Fruit fly (Drosophila melanogaster): Measurements from ENCODE around the gene ko.

Gene ko

dm6 chr3L:21131427-21131826 is 468 bp upstream of the ko start, which contains the start of gene ICA69:
ICA69 (plus strand) TSS chr3L:21131446.
- no peak for TF ChIP-seq CG15710 (tag; optimal IDR thresholded peaks at IDR 0.05)

DNA sequence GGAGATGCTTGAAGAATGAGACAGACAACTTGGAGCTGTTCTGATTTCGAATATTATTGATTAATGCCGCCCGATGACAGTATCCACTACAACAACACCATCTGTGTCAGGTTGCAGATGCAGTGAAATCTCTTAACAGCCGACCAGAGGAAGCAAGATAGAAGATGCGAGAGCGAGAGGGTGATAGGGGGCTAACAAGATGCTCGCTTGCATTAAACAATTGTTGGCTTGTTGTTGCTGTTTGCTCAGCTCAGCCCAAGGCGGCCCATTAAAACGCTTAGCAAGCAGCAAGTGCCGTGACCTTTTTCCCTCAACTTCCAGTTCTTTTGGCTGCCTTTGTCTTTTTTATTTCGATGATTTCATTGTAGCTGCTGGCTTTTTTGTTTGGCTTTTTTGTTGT is 1.3 kb downstream of the ko start:
- no peak for TF ChIP-seq CG32121 (GFP tag; IDR thresholded peaks at IDR 0.05)
- no peak for TF ChIP-seq CG8159 (tag; optimal IDR thresholded peaks at IDR 0.05)
- TF ChIP-seq CG34367 (tag; optimal IDR thresholded peaks at IDR 0.05), result no peak
- no peak for TF ChIP-seq Ets98B (GFP tag; IDR thresholded peaks at IDR 0.05)
- no peak for TF ChIP-seq CG15710 (tag; optimal IDR thresholded peaks at IDR 0.05)
- no peak for TF ChIP-seq D1 (tag; optimal IDR thresholded peaks at IDR 0.05)
- no peak for TF ChIP-seq CG9948 (tag; optimal IDR thresholded peaks at IDR 0.05)
- TF ChIP-seq CG12605 (GFP tag; IDR thresholded peaks at IDR 0.05), result no peak
- TF ChIP-seq gl (tag; optimal IDR thresholded peaks at IDR 0.05), result no peak
- no peak for TF ChIP-seq CG14655 (GFP tag; optimal IDR thresholded peaks at IDR 0.05)
- no peak for TF ChIP-seq fd96Ca (GFP tag; IDR thresholded peaks at IDR 0.05)
- no peak for TF ChIP-seq Pif1A (GFP tag; optimal IDR thresholded peaks at IDR 0.05)
- no peak for TF ChIP-seq CG8301 (tag; optimal IDR thresholded peaks at IDR 0.05)
- no peak for TF ChIP-seq EcR (GFP tag; optimal IDR thresholded peaks at IDR 0.05)
- no peak for TF ChIP-seq CG10348 (GFP tag; IDR thresholded peaks at IDR 0.05)
- no peak for TF ChIP-seq Snoo (tag; optimal IDR thresholded peaks at IDR 0.05)
- TF ChIP-seq CG4496 (GFP tag; IDR thresholded peaks at IDR 0.05), result no peak
- no peak for TF ChIP-seq Pif1B (GFP tag; optimal IDR thresholded peaks at IDR 0.05)
- no peak for TF ChIP-seq CG17806 (tag; optimal IDR thresholded peaks at IDR 0.05)

dm6 chr3L:21123453-21123852 is 7.5 kb downstream of the ko start, which contains the start of gene CG33284:
CG33284 (plus strand) TSS chr3L:21123753.
- TF ChIP-seq CG14655 (GFP tag; optimal IDR thresholded peaks at IDR 0.05) (no peak), gl (tag; optimal IDR thresholded peaks at IDR 0.05) (no peak), CG8301 (tag; optimal IDR thresholded peaks at IDR 0.05) (no peak), CG17806 (tag; optimal IDR thresholded peaks at IDR 0.05) (no peak), fd96Ca (GFP tag; IDR thresholded peaks at IDR 0.05) (no peak), CG4496 (GFP tag; IDR thresholded peaks at IDR 0.05) (no peak), D1 (tag; optimal IDR thresholded peaks at IDR 0.05) (no peak), CG13204 (GFP tag; optimal IDR thresholded peaks at IDR 0.05) (no peak), CG12605 (GFP tag; IDR thresholded peaks at IDR 0.05) (no peak), rn (GFP tag; IDR thresholded peaks at IDR 0.05) (no peak), EcR (GFP tag; optimal IDR thresholded peaks at IDR 0.05) (no peak), Pif1B (GFP tag; optimal IDR thresholded peaks at IDR 0.05) (no peak), CG8159 (tag; optimal IDR thresholded peaks at IDR 0.05) (no peak)

dm6 chr3L:21122522-21122923 is 8.4 kb downstream of the ko start:
- TF ChIP-seq Ets98B (GFP tag; IDR thresholded peaks at IDR 0.05), result no peak
- no peak for TF ChIP-seq CG4496 (GFP tag; IDR thresholded peaks at IDR 0.05)
- TF ChIP-seq CG13204 (GFP tag; optimal IDR thresholded peaks at IDR 0.05), result peak; percentile 41
- TF ChIP-seq Pif1B (GFP tag; optimal IDR thresholded peaks at IDR 0.05), result peak; percentile 54
- peak; percentile 86 for TF ChIP-seq CG9948 (tag; optimal IDR thresholded peaks at IDR 0.05)
- peak; percentile 60 for TF ChIP-seq CG34367 (tag; optimal IDR thresholded peaks at IDR 0.05)
- TF ChIP-seq rn (GFP tag; IDR thresholded peaks at IDR 0.05), result no peak
- TF ChIP-seq CG10348 (GFP tag; IDR thresholded peaks at IDR 0.05), result no peak
- TF ChIP-seq fd96Ca (GFP tag; IDR thresholded peaks at IDR 0.05), result no peak
- TF ChIP-seq EcR (GFP tag; optimal IDR thresholded peaks at IDR 0.05), result no peak
- TF ChIP-seq CG17806 (tag; optimal IDR thresholded peaks at IDR 0.05), result peak; percentile 65
- no peak for TF ChIP-seq CG32121 (GFP tag; IDR thresholded peaks at IDR 0.05)
- TF ChIP-seq CG8159 (tag; optimal IDR thresholded peaks at IDR 0.05), result peak; percentile 58
- peak; percentile 38 for TF ChIP-seq Pif1A (GFP tag; optimal IDR thresholded peaks at IDR 0.05)
- peak; percentile 51 for TF ChIP-seq gl (tag; optimal IDR thresholded peaks at IDR 0.05)
- peak; percentile 62 for TF ChIP-seq CG8301 (tag; optimal IDR thresholded peaks at IDR 0.05)
- peak; percentile 84 for TF ChIP-seq CG14655 (GFP tag; optimal IDR thresholded peaks at IDR 0.05)
- TF ChIP-seq CG12605 (GFP tag; IDR thresholded peaks at IDR 0.05), result no peak; the same call in 1 of the 2 replicates
- peak; percentile 39 for TF ChIP-seq CG15710 (tag; optimal IDR thresholded peaks at IDR 0.05)
- TF ChIP-seq D1 (tag; optimal IDR thresholded peaks at IDR 0.05), result peak; percentile 73
- no peak for TF ChIP-seq Snoo (tag; optimal IDR thresholded peaks at IDR 0.05)

DNA sequence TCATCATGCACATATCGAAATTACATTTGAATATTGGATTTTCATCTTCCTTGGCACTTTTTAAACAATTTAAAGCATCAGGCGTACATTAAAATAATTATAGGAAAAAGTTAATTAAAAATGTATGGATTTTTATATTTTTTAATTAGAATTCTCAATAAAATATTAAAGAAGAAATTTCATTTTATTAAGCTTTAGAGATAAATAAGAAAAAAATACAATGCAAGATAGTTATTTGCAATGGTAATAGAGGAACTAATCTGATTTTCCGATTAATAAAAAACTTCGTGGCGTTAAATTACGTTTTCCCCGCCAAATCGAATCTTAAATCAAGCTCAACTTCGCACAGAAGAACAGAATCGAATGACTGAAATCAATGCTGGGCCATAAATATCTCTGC is 9.6 kb downstream of the ko start, which contains the start of gene CG43938:
CG43938 (plus strand) TSS at position 301 of the 400 bp plus-strand sequence.
- TF ChIP-seq CG12605 (GFP tag; IDR thresholded peaks at IDR 0.05) (no peak), CG17806 (tag; optimal IDR thresholded peaks at IDR 0.05) (no peak), Pif1B (GFP tag; optimal IDR thresholded peaks at IDR 0.05) (no peak), CG32121 (GFP tag; IDR thresholded peaks at IDR 0.05) (no peak)

DNA sequence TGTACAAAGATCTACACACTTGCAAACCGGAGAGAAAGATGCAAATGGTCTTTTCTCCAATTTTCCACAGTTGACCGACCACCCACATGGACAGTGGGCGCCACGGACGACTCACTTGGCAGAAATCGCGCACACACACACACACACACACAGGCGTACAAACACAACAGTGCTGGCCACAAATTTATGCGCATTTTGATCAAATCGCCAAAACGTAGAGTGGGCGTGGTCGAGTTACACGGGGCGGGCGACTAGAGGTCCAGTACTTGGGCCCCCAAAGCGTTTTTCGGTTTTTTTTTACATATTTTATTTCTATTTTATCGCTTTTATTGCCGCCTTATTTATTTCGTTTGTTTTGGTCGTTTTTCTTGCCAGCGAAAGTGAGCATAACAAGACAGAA is 12.4 kb downstream of the ko start:
- TF ChIP-seq EcR (GFP tag; optimal IDR thresholded peaks at IDR 0.05), result no peak
- TF ChIP-seq Snoo (tag; optimal IDR thresholded peaks at IDR 0.05), result no peak
- TF ChIP-seq CG13204 (GFP tag; optimal IDR thresholded peaks at IDR 0.05), result no peak
- no peak for TF ChIP-seq Ets98B (GFP tag; IDR thresholded peaks at IDR 0.05)
- TF ChIP-seq CG14655 (GFP tag; optimal IDR thresholded peaks at IDR 0.05), result peak; percentile 6
- TF ChIP-seq CG8159 (tag; optimal IDR thresholded peaks at IDR 0.05), result no peak
- no peak for TF ChIP-seq Pif1B (GFP tag; optimal IDR thresholded peaks at IDR 0.05)
- no peak for TF ChIP-seq Pif1A (GFP tag; optimal IDR thresholded peaks at IDR 0.05)
- TF ChIP-seq CG8301 (tag; optimal IDR thresholded peaks at IDR 0.05), result peak; percentile 5
- no peak for TF ChIP-seq CG15710 (tag; optimal IDR thresholded peaks at IDR 0.05)
- no peak for TF ChIP-seq CG12605 (GFP tag; IDR thresholded peaks at IDR 0.05)
- TF ChIP-seq rn (GFP tag; IDR thresholded peaks at IDR 0.05), result no peak
- no peak for TF ChIP-seq D1 (tag; optimal IDR thresholded peaks at IDR 0.05)
- TF ChIP-seq CG9948 (tag; optimal IDR thresholded peaks at IDR 0.05), result no peak
- TF ChIP-seq CG32121 (GFP tag; IDR thresholded peaks at IDR 0.05), result peak; percentile 24; the same call in 1 of the 2 replicates
- peak; percentile 58; the same call in 2 of the 3 replicates for TF ChIP-seq fd96Ca (GFP tag; IDR thresholded peaks at IDR 0.05)
- no peak for TF ChIP-seq gl (tag; optimal IDR thresholded peaks at IDR 0.05)
- TF ChIP-seq CG17806 (tag; optimal IDR thresholded peaks at IDR 0.05), result no peak
- TF ChIP-seq CG10348 (GFP tag; IDR thresholded peaks at IDR 0.05), result no peak
- TF ChIP-seq CG34367 (tag; optimal IDR thresholded peaks at IDR 0.05), result no peak
- no peak for TF ChIP-seq CG4496 (GFP tag; IDR thresholded peaks at IDR 0.05)
